Fruit fly (Drosophila melanogaster): ENCODE data around the gene term.

dm6 chr3L:18588387-18588786 lies 5.2 kb downstream of the term start, which contains the start of gene CG7271:
- TF ChIP-seq psq (GFP tag; optimal IDR thresholded peaks at IDR 0.05): no peak
- TF ChIP-seq Rel (GFP tag; optimal IDR thresholded peaks at IDR 0.05): no peak
- no peak for TF ChIP-seq Rel (tag; optimal IDR thresholded peaks at IDR 0.05)
- TF ChIP-seq OdsH (GFP tag; optimal IDR thresholded peaks at IDR 0.05): no peak
- no peak for TF ChIP-seq Sp1 (GFP tag; optimal IDR thresholded peaks at IDR 0.05)
- no peak for TF ChIP-seq usp (GFP tag; optimal IDR thresholded peaks at IDR 0.05)

Measured in whole organism, wandering third instar larva.